Worm (Caenorhabditis elegans): ENCODE measurements around the gene grd-16.

The grd-16 gene

DNA sequence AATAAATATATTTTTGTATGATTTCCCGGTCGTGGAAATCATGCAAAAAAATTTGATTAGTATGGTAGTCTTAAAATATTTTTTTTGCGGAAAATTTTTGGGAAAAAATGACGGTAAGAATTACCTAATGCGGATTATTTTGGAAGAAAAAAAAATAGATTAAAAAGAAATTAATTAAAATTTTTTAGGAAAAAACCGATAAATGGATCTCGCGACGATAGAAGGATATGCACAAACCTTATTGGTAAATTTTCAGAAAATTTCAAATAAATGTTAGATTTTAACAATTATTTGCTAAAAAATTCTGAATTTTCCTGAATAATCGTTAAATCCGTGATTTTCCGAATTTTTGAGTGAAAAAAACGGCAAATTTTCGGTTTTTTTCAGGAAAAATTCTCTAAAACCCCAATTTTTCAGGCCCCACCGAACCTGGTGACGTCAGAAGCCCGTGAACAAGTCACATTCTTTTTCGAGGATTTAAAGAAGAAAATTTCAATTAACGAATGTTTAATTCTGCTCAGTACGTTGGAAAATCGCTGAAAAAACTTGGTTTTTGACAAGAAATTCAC is 21.2 kb downstream of the grd-16 start, which contains the start of gene Y69A2AR.16 (continued):
- TF ChIP-seq unc-130 (GFP tag; optimal IDR thresholded peaks at IDR 0.05): no peak
- TF ChIP-seq hif-1 (tag; optimal IDR thresholded peaks at IDR 0.05): no peak
- TF ChIP-seq nhr-42 (GFP tag; IDR thresholded peaks at IDR 0.05): no peak
- peak; percentile 55 for TF ChIP-seq lin-38 (GFP tag; IDR thresholded peaks at IDR 0.05)
- TF ChIP-seq ceh-32 (tag; optimal IDR thresholded peaks at IDR 0.05; ENCODE audit: poor library complexity): no peak
- no peak for TF ChIP-seq nhr-48 (tag; optimal IDR thresholded peaks at IDR 0.05)
- TF ChIP-seq ceh-82 (tag; optimal IDR thresholded peaks at IDR 0.05): no peak
- TF ChIP-seq nhr-102 (tag; optimal IDR thresholded peaks at IDR 0.05): peak; percentile 30

DNA sequence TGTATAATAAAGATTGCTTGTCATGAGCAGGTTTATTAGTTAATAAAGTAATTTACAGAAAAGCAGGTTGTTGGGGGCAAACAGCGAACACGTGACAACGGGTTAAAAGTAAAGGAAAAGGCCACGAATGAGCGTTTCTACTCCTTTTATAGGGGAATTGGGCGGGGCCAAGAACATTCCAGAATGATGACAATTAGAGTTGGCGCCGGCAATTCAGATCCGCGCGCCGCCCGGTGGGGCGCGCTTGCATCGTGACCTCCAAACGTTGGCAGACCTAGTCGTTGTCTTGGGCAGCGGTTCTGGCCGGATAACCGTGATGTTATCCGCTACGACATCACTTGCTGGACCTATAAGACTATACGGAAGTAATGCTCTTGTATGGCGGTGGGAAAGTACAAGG is 26.1 kb downstream of the grd-16 start:
- TF ChIP-seq set-16 (GFP tag; IDR thresholded peaks at IDR 0.05) (peak; percentile 27; the same call in 1 of the 2 replicates), lin-38 (GFP tag; IDR thresholded peaks at IDR 0.05) (0 out of 2 replicates have a peak, but pooled peaks have one; percentile 37), egl-43 (GFP tag; IDR thresholded peaks at IDR 0.05) (peak; percentile 51; the same call in 1 of the 2 replicates)

DNA sequence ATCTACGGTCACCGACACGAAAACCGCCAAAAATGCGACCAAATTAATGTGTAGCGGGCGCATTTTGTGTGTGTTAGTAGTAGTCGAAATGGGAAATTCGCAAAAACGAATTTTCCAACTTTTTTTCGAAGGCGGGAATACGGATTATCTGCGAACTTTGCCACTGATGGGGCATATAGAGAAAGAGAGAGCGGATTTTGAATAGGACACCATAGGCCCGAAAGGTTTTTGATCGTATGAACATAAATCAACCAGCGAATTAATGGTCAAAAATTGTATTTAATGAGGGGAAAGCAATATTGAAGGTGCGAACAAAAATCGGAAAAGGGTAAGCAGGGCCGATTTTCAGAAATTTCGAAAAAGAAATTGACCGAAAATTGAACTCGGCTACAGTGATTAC is 31.3 kb downstream of the grd-16 start, which contains the start of gene Y69A2AR.22:
TSS of gene Y69A2AR.22 (minus strand) at position 101 of the 400 bp plus-strand sequence.
- TF ChIP-seq skn-1 (tag; optimal IDR thresholded peaks at IDR 0.05) (no peak), saeg-2 (GFP tag; IDR thresholded peaks at IDR 0.05) (no peak), unc-130 (GFP tag; optimal IDR thresholded peaks at IDR 0.05) (no peak), lin-39 (tag; optimal IDR thresholded peaks at IDR 0.05) (no peak), set-16 (GFP tag; IDR thresholded peaks at IDR 0.05) (no peak), nhr-102 (tag; optimal IDR thresholded peaks at IDR 0.05) (no peak), spr-1 (tag; optimal IDR thresholded peaks at IDR 0.05) (no peak), T20F7.1 (GFP tag; optimal IDR thresholded peaks at IDR 0.05) (no peak)

DNA sequence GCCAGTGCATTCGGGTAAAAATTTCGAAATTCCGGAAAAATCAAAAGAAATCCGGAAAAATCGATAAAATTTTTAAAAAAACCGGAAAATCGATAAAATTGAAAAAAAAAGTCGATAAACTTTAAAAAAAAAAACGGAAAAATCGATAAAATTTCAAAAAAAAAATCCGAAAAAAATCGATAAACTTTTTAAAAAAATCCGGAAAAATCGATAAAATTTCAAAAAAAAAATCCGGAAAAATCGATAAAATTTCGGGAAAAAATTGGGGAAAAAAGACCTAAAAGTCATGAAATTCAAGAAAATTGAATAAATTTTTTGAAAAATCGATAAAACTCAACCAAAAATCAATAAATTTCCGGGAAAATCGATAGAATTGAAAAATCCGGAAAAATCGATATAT is 50.4 kb downstream of the grd-16 start:
- TF ChIP-seq nhr-28 (tag; optimal IDR thresholded peaks at IDR 0.05): no peak
- TF ChIP-seq ceh-28 (tag; optimal IDR thresholded peaks at IDR 0.05): peak; percentile 66

DNA sequence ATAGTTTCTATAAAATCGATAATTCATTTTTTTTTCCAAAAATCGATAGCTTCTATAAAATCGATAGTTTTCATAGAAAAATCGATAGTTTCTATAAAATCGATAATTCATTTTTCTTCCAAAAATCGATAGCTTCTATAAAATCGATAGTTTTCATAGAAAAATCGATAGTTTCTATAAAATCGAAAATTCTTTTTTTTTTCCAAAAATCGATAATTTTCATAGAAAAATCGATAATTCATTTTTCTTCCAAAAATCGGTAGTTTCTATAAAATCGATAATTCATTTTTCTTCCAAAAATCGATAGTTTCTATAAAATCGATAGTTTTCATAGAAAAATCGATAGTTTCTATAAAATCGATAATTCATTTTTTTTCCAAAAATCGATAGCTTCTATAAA is 52.3 kb downstream of the grd-16 start:
- TF ChIP-seq ceh-28 (tag; optimal IDR thresholded peaks at IDR 0.05): peak; percentile 15

DNA sequence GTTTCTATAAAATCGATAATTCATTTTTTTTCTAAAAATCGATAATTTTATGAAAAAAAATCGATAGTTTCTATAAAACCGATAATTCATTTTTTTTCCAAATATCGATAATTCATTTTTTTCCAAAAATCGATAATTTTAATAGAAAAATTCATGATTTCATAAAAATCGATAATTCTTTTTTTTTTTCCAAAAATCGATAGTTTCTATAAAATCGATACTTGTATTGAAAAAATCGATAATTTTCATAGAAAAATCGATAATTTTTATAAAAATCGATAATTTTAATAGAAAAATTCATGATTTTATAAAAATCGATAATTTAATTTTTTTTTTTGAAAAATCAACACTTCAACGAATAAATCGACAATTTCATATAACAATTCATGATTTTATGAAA is 52.8 kb downstream of the grd-16 start:
- TF ChIP-seq ceh-28 (tag; optimal IDR thresholded peaks at IDR 0.05) (peak; percentile 79), mdl-1 (tag; optimal IDR thresholded peaks at IDR 0.05) (no peak)
